Worm (Caenorhabditis elegans) whole organism, L3 larva: Measurements from ENCODE around the gene swp-1.
A peak's percentile ranks its signal among the peaks of the same experiment; 100 is the strongest.

Source experiments
- ama-1 ChIP-seq: fragments of 150-350 bp; optimal IDR thresholded peaks from 2 replicates; lab custom pipeline; 2018
- ceh-16 ChIP-seq: sonication (generic microtip); optimal IDR thresholded peaks from 2 replicates; lab custom pipeline; 2017; ENCODE audit warnings: missing biosample characterization, missing genetic modification characterization
- ceh-82 ChIP-seq: fragments of 150-350 bp; optimal IDR thresholded peaks from 2 replicates; lab custom pipeline; 2014; ENCODE audit warnings: missing biosample characterization, missing genetic modification characterization
- elt-1 ChIP-seq: fragments of 150-350 bp; optimal IDR thresholded peaks from 2 replicates; lab custom pipeline; 2014; ENCODE audit warnings: missing biosample characterization, missing genetic modification characterization
- elt-3 ChIP-seq, 3 experiments: fragments of 150-350 bp in 1 of 3; sonication (generic microtip) in 2 of 3; optimal IDR thresholded peaks; 2 replicates in 2 of 3; 4 replicates in 1 of 3; lab custom pipeline; 2014 to 2017; ENCODE audit warnings: missing biosample characterization in 3 of 3, missing genetic modification characterization in 3 of 3
- mdl-1 ChIP-seq: fragments of 150-350 bp; optimal IDR thresholded peaks from 2 replicates; lab custom pipeline; 2014; ENCODE audit warnings: missing biosample characterization, missing genetic modification characterization
- nfya-1 ChIP-seq: sonication (generic microtip); optimal IDR thresholded peaks from 2 replicates; lab custom pipeline; 2017; ENCODE audit warnings: missing genetic modification characterization, mild to moderate bottlenecking, missing compliant biosample characterization, antibody characterized with exemption, moderate library complexity; ENCODE audit not compliant: insufficient read depth
- nhr-77 ChIP-seq: fragments of 150-350 bp; optimal IDR thresholded peaks from 2 replicates; lab custom pipeline; 2014; ENCODE audit warnings: missing biosample characterization, missing genetic modification characterization
- skn-1 ChIP-seq: fragments of 150-350 bp; optimal IDR thresholded peaks from 2 replicates; lab custom pipeline; 2014; ENCODE audit warnings: missing biosample characterization, missing genetic modification characterization
- unc-39 ChIP-seq: sonication (generic microtip); optimal IDR thresholded peaks from 4 replicates; lab custom pipeline; 2017; ENCODE audit warnings: missing biosample characterization, missing genetic modification characterization
- zag-1 ChIP-seq: fragments of 150-350 bp; optimal IDR thresholded peaks from 2 replicates; lab custom pipeline; 2014; ENCODE audit warnings: missing biosample characterization, missing genetic modification characterization
- ztf-11 ChIP-seq: fragments of 150-350 bp; optimal IDR thresholded peaks from 2 replicates; lab custom pipeline; 2014; ENCODE audit warnings: missing biosample characterization, missing genetic modification characterization

- no peak for TF ChIP-seq elt-1 (tag; lab: Kevin White, UChicago)
- peak; percentile 53 for TF ChIP-seq nfya-1 (tag; lab: Kevin White, UChicago)
- TF ChIP-seq ztf-11 (tag; lab: Kevin White, UChicago) = no peak
- no peak for TF ChIP-seq unc-39
- TF ChIP-seq mdl-1 (tag; lab: Kevin White, UChicago) = no peak
- no peak for TF ChIP-seq zag-1 (tag; lab: Kevin White, UChicago)
- no peak for TF ChIP-seq elt-3 (tag; optimal IDR thresholded peaks at IDR 0.05; lab: Kevin White, UChicago)
- TF ChIP-seq ceh-82 (tag; lab: Kevin White, UChicago) = no peak
- no peak for TF ChIP-seq skn-1 (tag; lab: Kevin White, UChicago)
- TF ChIP-seq nhr-77 (tag; lab: Kevin White, UChicago) = no peak
- TF ChIP-seq ama-1 (lab: Kevin White, UChicago) = no peak
- TF ChIP-seq ceh-16 = no peak
Measured at ce11 chrIII:5697963-5698730, 7.2 kb downstream of the swp-1 start, which contains the start of the genes lgg-3 and rgs-5.
